Fruit fly (Drosophila melanogaster) whole organism, embryonic: ENCODE data around the gene sloth1.

Experiments used
- Adf1 ChIP-seq: fragments of 200-800 bp; sonication (Bioruptor generic); IDR thresholded peaks from 2 replicates; pipeline ENCODE4 v1.3.6; 2022; ENCODE audit warnings: missing biosample characterization, missing genetic modification characterization
- Atf-2 ChIP-seq: fragments of 200-800 bp; sonication (Bioruptor generic); optimal IDR thresholded peaks from 2 replicates; lab custom pipeline; 2016; ENCODE audit warnings: missing biosample characterization, missing genetic modification characterization
- Atf3 ChIP-seq: fragments of 200-800 bp; sonication (Bioruptor generic); optimal IDR thresholded peaks from 3 replicates; lab custom pipeline; 2016; ENCODE audit warnings: missing biosample characterization, missing genetic modification characterization
- Awh ChIP-seq: fragments of 200-800 bp; sonication (Bioruptor generic); IDR thresholded peaks from 2 replicates; pipeline ENCODE4, ENCODE4 v1.3.6; 2022; ENCODE audit warnings: missing biosample characterization, missing genetic modification characterization
- CG10321 ChIP-seq: fragments of 200-800 bp; sonication (Bioruptor generic); IDR thresholded peaks from 2 replicates; pipeline ENCODE4 v1.3.6; 2022; ENCODE audit warnings: missing biosample characterization, missing genetic modification characterization
- CG10654 ChIP-seq: fragments of 200-800 bp; sonication (Bioruptor generic); optimal IDR thresholded peaks from 2 replicates; lab custom pipeline; 2016; ENCODE audit warnings: missing biosample characterization, missing genetic modification characterization
- CG10959 ChIP-seq: fragments of 200-800 bp; sonication (Bioruptor generic); IDR thresholded peaks from 2 replicates; pipeline ENCODE4 v1.3.6; 2022; ENCODE audit warnings: missing biosample characterization, missing genetic modification characterization
- CG11504 ChIP-seq: fragments of 200-800 bp; sonication (Bioruptor generic); optimal IDR thresholded peaks from 3 replicates; lab custom pipeline; 2019; ENCODE audit warnings: missing biosample characterization, mild to moderate bottlenecking, missing genetic modification characterization, moderate library complexity
- CG11695 ChIP-seq: fragments of 200-800 bp; sonication (Bioruptor generic); IDR thresholded peaks from 3 replicates; pipeline ENCODE4 v1.3.6; 2022; ENCODE audit warnings: missing biosample characterization, missing genetic modification characterization
- CG1233 ChIP-seq: fragments of 200-800 bp; sonication (Bioruptor generic); optimal IDR thresholded peaks from 4 replicates; lab custom pipeline; 2018; ENCODE audit warnings: missing biosample characterization, mild to moderate bottlenecking, missing genetic modification characterization
- CG13775 ChIP-seq: fragments of 200-800 bp; sonication (Bioruptor generic); optimal IDR thresholded peaks from 3 replicates; lab custom pipeline; 2017; ENCODE audit warnings: missing biosample characterization, mild to moderate bottlenecking, missing genetic modification characterization
- CG14667 ChIP-seq: fragments of 200-800 bp; sonication (Bioruptor generic); IDR thresholded peaks from 2 replicates; pipeline ENCODE4 v1.3.6; 2022; ENCODE audit warnings: missing biosample characterization, missing genetic modification characterization
- CG18011 ChIP-seq: fragments of 200-800 bp; sonication (Bioruptor generic); optimal IDR thresholded peaks from 2 replicates; lab custom pipeline; 2017; ENCODE audit warnings: missing biosample characterization, missing genetic modification characterization, mild to moderate bottlenecking, moderate library complexity, missing genotype
- CG2875 ChIP-seq: fragments of 200-800 bp; sonication (Bioruptor generic); optimal IDR thresholded peaks from 2 replicates; lab custom pipeline; 2017; ENCODE audit warnings: missing biosample characterization, mild to moderate bottlenecking, missing genetic modification characterization, missing genetic modification reagents
- CG33213 ChIP-seq: fragments of 200-800 bp; sonication (Bioruptor generic); optimal IDR thresholded peaks from 3 replicates; lab custom pipeline; 2016; ENCODE audit warnings: missing biosample characterization, missing genetic modification characterization
- CG34224 ChIP-seq: fragments of 200-800 bp; sonication (Bioruptor generic); IDR thresholded peaks from 3 replicates; pipeline ENCODE4 v1.3.6; 2022; ENCODE audit warnings: missing biosample characterization, missing genetic modification characterization; ENCODE audit not compliant: partially characterized antibody
- CG3995 ChIP-seq: fragments of 200-800 bp; sonication (Bioruptor generic); optimal IDR thresholded peaks from 3 replicates; lab custom pipeline; 2016; ENCODE audit warnings: missing biosample characterization, missing genetic modification characterization
- CG8359 ChIP-seq: fragments of 200-800 bp; sonication (Bioruptor generic); optimal IDR thresholded peaks from 2 replicates; lab custom pipeline; 2017; ENCODE audit warnings: missing biosample characterization, mild to moderate bottlenecking, missing genetic modification characterization, borderline replicate concordance
- CG9727 ChIP-seq: fragments of 200-800 bp; sonication (Bioruptor generic); optimal IDR thresholded peaks from 3 replicates; lab custom pipeline; 2017; ENCODE audit warnings: missing biosample characterization, mild to moderate bottlenecking, missing genetic modification characterization
- Camta ChIP-seq: fragments of 200-800 bp; sonication (Bioruptor generic); optimal IDR thresholded peaks from 2 replicates; lab custom pipeline; 2016; ENCODE audit warnings: missing biosample characterization, missing genetic modification characterization
- GATAe ChIP-seq: fragments of 200-800 bp; sonication (Bioruptor generic); conservative IDR thresholded peaks from 2 replicates; pipeline ENCODE4 v1.3.6; 2022; ENCODE audit warnings: missing biosample characterization, missing genetic modification characterization
- Hr51 ChIP-seq, 2 experiments: fragments of 200-800 bp; sonication (Bioruptor generic); optimal IDR thresholded peaks; 2 replicates in 1 of 2; 3 replicates in 1 of 2; lab custom pipeline; 2016 to 2018; ENCODE audit warnings: missing biosample characterization in 2 of 2, missing genetic modification characterization in 2 of 2, mild to moderate bottlenecking in 1 of 2, moderate library complexity in 1 of 2
- Hr78 ChIP-seq, 2 experiments: fragments of 200-800 bp in 1 of 2; fragments of >200 bp in 1 of 2; sonication (Bioruptor generic) in 1 of 2; optimal IDR thresholded peaks; 2 replicates each; lab custom pipeline; 2017 to 2019; ENCODE audit warnings: missing biosample characterization in 2 of 2, missing genetic modification characterization in 2 of 2, mild to moderate bottlenecking in 1 of 2, moderate library complexity in 1 of 2
- MESR4 ChIP-seq: fragments of 200-800 bp; sonication (Bioruptor generic); optimal IDR thresholded peaks from 2 replicates; lab custom pipeline; 2018; ENCODE audit warnings: missing biosample characterization, mild to moderate bottlenecking, missing genetic modification characterization, moderate library complexity
- Med ChIP-seq: fragments of 200-800 bp; sonication (Bioruptor generic); peaks from one replicate; lab custom pipeline; 2016; ENCODE audit warnings: missing biosample characterization, missing genetic modification characterization, mild to moderate bottlenecking, inconsistent platforms, moderate library complexity
- Neu2 ChIP-seq: fragments of 200-800 bp; sonication (Bioruptor generic); optimal IDR thresholded peaks from 3 replicates; lab custom pipeline; 2016; ENCODE audit warnings: missing biosample characterization, missing genetic modification characterization, borderline replicate concordance
- PHDP ChIP-seq: fragments of 200-800 bp; sonication (Bioruptor generic); optimal IDR thresholded peaks from 3 replicates; lab custom pipeline; 2018; ENCODE audit warnings: missing biosample characterization, mild to moderate bottlenecking, missing genetic modification characterization, moderate library complexity
- Rfx ChIP-seq: fragments of 200-800 bp; sonication (Bioruptor generic); IDR thresholded peaks from 2 replicates; pipeline ENCODE4 v1.3.6; 2022; ENCODE audit warnings: missing biosample characterization, missing genetic modification characterization
- Taf1 ChIP-seq: fragments of 200-800 bp; sonication (Bioruptor generic); IDR thresholded peaks from 2 replicates; pipeline ENCODE4 v1.3.6; 2022; ENCODE audit warnings: missing biosample characterization, missing genetic modification characterization
- Tbp ChIP-seq: fragments of >200 bp; optimal IDR thresholded peaks from 2 replicates; lab custom pipeline; 2018; ENCODE audit warnings: missing biosample characterization, missing genetic modification characterization
- Xrp1 ChIP-seq: fragments of 200-800 bp; sonication (Bioruptor generic); IDR thresholded peaks from 2 replicates; pipeline ENCODE4 v1.3.6; 2022; ENCODE audit warnings: missing biosample characterization, missing genetic modification characterization
- bsh ChIP-seq, 2 experiments: fragments of 200-800 bp; sonication (Bioruptor generic); optimal IDR thresholded peaks; 2 replicates each; lab custom pipeline; 2017 to 2018; ENCODE audit warnings: mild to moderate bottlenecking in 2 of 2, missing biosample characterization in 2 of 2, missing genetic modification characterization in 2 of 2, moderate library complexity in 1 of 2
- cg ChIP-seq: fragments of 200-800 bp; sonication (Bioruptor generic); optimal IDR thresholded peaks from 3 replicates; lab custom pipeline; 2019; ENCODE audit warnings: missing biosample characterization, mild to moderate bottlenecking, missing genetic modification characterization, moderate library complexity
- chinmo ChIP-seq: fragments of 200-800 bp; sonication (Bioruptor generic); IDR thresholded peaks from 4 replicates; pipeline ENCODE4 v1.3.6; 2022; ENCODE audit warnings: missing biosample characterization, missing genetic modification characterization; ENCODE audit not compliant: partially characterized antibody
- chm ChIP-seq: fragments of 200-800 bp; sonication (Bioruptor generic); IDR thresholded peaks from 2 replicates; pipeline ENCODE4 v1.3.6; 2022; ENCODE audit warnings: missing biosample characterization, missing genetic modification characterization
- danr ChIP-seq: fragments of 200-800 bp; sonication (Bioruptor generic); IDR thresholded peaks from 2 replicates; pipeline ENCODE4 v1.3.6; 2022; ENCODE audit warnings: missing biosample characterization, missing genetic modification characterization
- dpn ChIP-seq, 2 experiments: fragments of 200-800 bp; sonication (Bioruptor generic); optimal IDR thresholded peaks; 3 replicates each; lab custom pipeline; 2016; ENCODE audit warnings: missing biosample characterization in 2 of 2, missing genetic modification characterization in 2 of 2
- dysf ChIP-seq: fragments of 200-800 bp; sonication (Bioruptor generic); IDR thresholded peaks from 3 replicates; pipeline ENCODE4 v1.3.6; 2022; ENCODE audit warnings: missing biosample characterization, missing genetic modification characterization
- en ChIP-seq: fragments of 200-800 bp; sonication (Bioruptor generic); optimal IDR thresholded peaks from 2 replicates; lab custom pipeline; 2016; ENCODE audit warnings: missing biosample characterization, missing genetic modification characterization
- gsb ChIP-seq: fragments of 200-800 bp; sonication (Bioruptor generic); IDR thresholded peaks from 2 replicates; pipeline ENCODE4 v1.3.6; 2022; ENCODE audit warnings: missing biosample characterization, missing genetic modification characterization
- hth ChIP-seq: fragments of >200 bp; optimal IDR thresholded peaks from 2 replicates; lab custom pipeline; 2017; ENCODE audit warnings: inconsistent platforms
- kni ChIP-seq: fragments of 200-800 bp; sonication (Bioruptor generic); optimal IDR thresholded peaks from 3 replicates; lab custom pipeline; 2017; ENCODE audit warnings: mild to moderate bottlenecking, missing biosample characterization, missing genetic modification reagents, missing genetic modification characterization
- nau ChIP-seq: fragments of 200-800 bp; sonication (Bioruptor generic); optimal IDR thresholded peaks from 3 replicates; lab custom pipeline; 2017; ENCODE audit warnings: missing biosample characterization, mild to moderate bottlenecking, missing genetic modification characterization, missing genetic modification reagents
- oc ChIP-seq: fragments of 200-800 bp; sonication (Bioruptor generic); optimal IDR thresholded peaks from 2 replicates; lab custom pipeline; 2018; ENCODE audit warnings: missing biosample characterization, mild to moderate bottlenecking, missing genetic modification characterization, moderate library complexity
- run ChIP-seq: fragments of 200-800 bp; sonication (Bioruptor generic); optimal IDR thresholded peaks from 3 replicates; lab custom pipeline; 2018; ENCODE audit warnings: missing biosample characterization, mild to moderate bottlenecking, missing genetic modification characterization
- ssp ChIP-seq: fragments of 200-800 bp; sonication (Bioruptor generic); IDR thresholded peaks from 2 replicates; pipeline ENCODE4 v1.3.6; 2022; ENCODE audit warnings: missing biosample characterization, missing genetic modification characterization
- tin ChIP-seq: fragments of 200-800 bp; sonication (Bioruptor generic); optimal IDR thresholded peaks from 3 replicates; lab custom pipeline; 2016; ENCODE audit warnings: missing biosample characterization, missing genetic modification characterization
- toy ChIP-seq: fragments of 200-800 bp; sonication (Bioruptor generic); IDR thresholded peaks from 2 replicates; pipeline ENCODE4 v1.3.6; 2022; ENCODE audit warnings: missing biosample characterization, missing genetic modification characterization
- tx ChIP-seq: fragments of 200-800 bp; sonication (Bioruptor generic); optimal IDR thresholded peaks from 2 replicates; lab custom pipeline; 2016; ENCODE audit warnings: missing biosample characterization, missing genetic modification characterization
- vfl ChIP-seq: fragments of 200-800 bp; sonication (Bioruptor generic); optimal IDR thresholded peaks from 2 replicates; lab custom pipeline; 2016; ENCODE audit warnings: missing biosample characterization, missing genetic modification characterization
- wdn ChIP-seq: fragments of 200-800 bp; sonication (Bioruptor generic); IDR thresholded peaks from 2 replicates; pipeline ENCODE4 v1.3.6; 2022; ENCODE audit warnings: missing biosample characterization, missing genetic modification characterization
- wek ChIP-seq: fragments of 200-800 bp; sonication (Bioruptor generic); optimal IDR thresholded peaks from 3 replicates; lab custom pipeline; 2018; ENCODE audit warnings: missing biosample characterization, mild to moderate bottlenecking, missing genetic modification characterization, moderate library complexity

sloth1 gene

DNA sequence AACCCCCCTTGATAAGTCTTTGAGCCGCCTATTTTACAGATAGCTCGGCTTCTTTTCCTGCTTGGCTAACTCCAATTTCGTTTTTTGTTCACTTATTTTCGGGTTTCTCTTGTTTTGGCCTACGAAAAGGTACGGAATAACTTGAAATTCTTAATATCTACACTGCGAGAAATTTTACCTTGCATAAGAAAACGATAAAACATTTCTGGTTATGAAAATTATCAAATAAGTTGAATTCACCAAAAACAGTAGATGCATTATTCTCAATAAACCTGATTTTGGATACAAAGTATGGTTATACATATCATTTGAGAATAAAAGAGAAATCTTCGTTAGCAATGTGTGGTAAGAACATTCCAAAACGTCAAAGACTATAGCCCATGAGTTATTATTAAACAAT is 29.1 kb upstream of the sloth1 start (continued):
- TF ChIP-seq dysf (GFP tag; lab: Robert Waterston, UW) (no peak), hth (lab: Kevin White, UChicago) (no peak), Xrp1 (GFP tag; lab: Robert Waterston, UW) (peak; percentile 60), CG11504 (tag; lab: Kevin White, UChicago) (peak; percentile 58), CG8359 (GFP tag; lab: Kevin White, UChicago) (no peak), Tbp (GFP tag; lab: Kevin White, UChicago) (no peak), Med (peak; percentile 81), CG3995 (GFP tag; lab: Kevin White, UChicago) (no peak), toy (GFP tag; lab: Robert Waterston, UW) (no peak), run (tag; lab: Kevin White, UChicago) (no peak), Atf-2 (GFP tag; lab: Kevin White, UChicago) (no peak), bsh (GFP tag; optimal IDR thresholded peaks at IDR 0.05; lab: Kevin White, UChicago) (peak in 1 of 2 experiments; percentile 62), CG1233 (GFP tag; lab: Kevin White, UChicago) (no peak), cg (no peak), wdn (GFP tag; lab: Robert Waterston, UW) (no peak), dpn (GFP tag; optimal IDR thresholded peaks at IDR 0.05; lab: Kevin White, UChicago) (peak; percentile 1 to 13), CG33213 (GFP tag; lab: Kevin White, UChicago) (no peak), CG9727 (GFP tag; lab: Kevin White, UChicago) (peak; percentile 25), CG10959 (no peak), Camta (no peak), tx (GFP tag; lab: Kevin White, UChicago) (no peak), chm (GFP tag; lab: Robert Waterston, UW) (no peak), CG18011 (GFP tag; lab: Kevin White, UChicago) (no peak), gsb (GFP tag; lab: Robert Waterston, UW) (no peak), Atf3 (GFP tag; lab: Kevin White, UChicago) (no peak), CG14667 (GFP tag; lab: Robert Waterston, UW) (no peak), MESR4 (GFP tag; lab: Kevin White, UChicago) (no peak), oc (peak; percentile 3), PHDP (tag; lab: Kevin White, UChicago) (peak; percentile 50), CG2875 (no peak), CG10321 (GFP tag; lab: Robert Waterston, UW) (no peak), vfl (GFP tag; lab: Kevin White, UChicago) (no peak), GATAe (no peak), ssp (no peak), Rfx (GFP tag; lab: Robert Waterston, UW) (0 out of 2 replicates have a peak, but pooled peaks have one; percentile 11), Neu2 (no peak), Hr78 (GFP tag; optimal IDR thresholded peaks at IDR 0.05; lab: Kevin White, UChicago) (no peak), CG34224 (no peak), Adf1 (no peak), Awh (GFP tag; lab: Robert Waterston, UW) (no peak), CG10654 (GFP tag; lab: Kevin White, UChicago) (no peak), CG13775 (GFP tag; lab: Kevin White, UChicago) (peak; percentile 24), CG11695 (peak; percentile 42; the same call in 1 of the 3 replicates), Taf1 (GFP tag; lab: Robert Waterston, UW) (no peak), Hr51 (GFP tag; optimal IDR thresholded peaks at IDR 0.05; lab: Kevin White, UChicago) (peak in 1 of 2 experiments; percentile 42), kni (GFP tag; lab: Kevin White, UChicago) (no peak), danr (GFP tag; lab: Robert Waterston, UW) (no peak), chinmo (GFP tag; lab: Robert Waterston, UW) (no peak), wek (GFP tag; lab: Kevin White, UChicago) (no peak), en (no peak), tin (no peak), nau (GFP tag; lab: Kevin White, UChicago) (no peak)
